Worm (Caenorhabditis elegans) whole organism, young adult: ENCODE results near the gene F55E10.1.

Experiments
- F33H1.4 ChIP-seq: fragments of 200-800 bp; sonication (Bioruptor generic); IDR thresholded peaks from 2 replicates; pipeline ENCODE4 v1.3.6; 2022; ENCODE audit warnings: missing genetic modification reagents, missing genetic modification characterization, missing compliant biosample characterization
- T07F8.4 ChIP-seq: sonication (generic microtip); optimal IDR thresholded peaks from 2 replicates; lab custom pipeline; 2016; ENCODE audit warnings: mild to moderate bottlenecking, missing genetic modification characterization, moderate library complexity, missing compliant biosample characterization
- Y53F4B.3 ChIP-seq: fragments of 200-800 bp; sonication (Bioruptor generic); IDR thresholded peaks from 2 replicates; pipeline ENCODE4 v1.3.6; 2022; ENCODE audit warnings: missing genetic modification reagents, missing genetic modification characterization, missing compliant biosample characterization
- Y56A3A.18 ChIP-seq: fragments of 200-800 bp; sonication (Bioruptor generic); IDR thresholded peaks from 2 replicates; pipeline ENCODE4 v1.3.6; 2022; ENCODE audit warnings: missing genetic modification reagents, missing genetic modification characterization, missing compliant biosample characterization
- Y79H2A.3 ChIP-seq: fragments of 200-800 bp; sonication (Bioruptor generic); conservative IDR thresholded peaks from 2 replicates; pipeline ENCODE4 v1.3.6; 2022; ENCODE audit warnings: missing genetic modification reagents, missing genetic modification characterization, missing compliant biosample characterization
- akir-1 ChIP-seq: fragments of 200-800 bp; sonication (Bioruptor generic); optimal IDR thresholded peaks from 2 replicates; lab custom pipeline; 2018; ENCODE audit warnings: mild to moderate bottlenecking, missing genetic modification characterization, moderate library complexity, missing compliant biosample characterization
- ama-1 ChIP-seq, 3 experiments: fragments of 150-350 bp in 1 of 3; sonication (generic microtip) in 2 of 3; optimal IDR thresholded peaks; 2 replicates each; lab custom pipeline; 2014 to 2018; ENCODE audit warnings: missing biosample characterization in 2 of 3, missing genetic modification characterization in 2 of 3, missing genetic modification reagents in 2 of 3
- attf-6 ChIP-seq: fragments of 200-800 bp; sonication (Bioruptor generic); IDR thresholded peaks from 2 replicates; pipeline ENCODE4 v1.3.6; 2022; ENCODE audit warnings: missing genetic modification reagents, missing genetic modification characterization, missing compliant biosample characterization
- cebp-2 ChIP-seq: fragments of 200-800 bp; sonication (Bioruptor generic); IDR thresholded peaks from 2 replicates; pipeline ENCODE4 v1.3.6; 2022; ENCODE audit warnings: missing genetic modification characterization, missing compliant biosample characterization
- ceh-100 ChIP-seq: fragments of 200-800 bp; sonication (Bioruptor generic); IDR thresholded peaks from 2 replicates; pipeline ENCODE4 v1.3.6; 2022; ENCODE audit warnings: missing genetic modification reagents, missing genetic modification characterization, missing compliant biosample characterization
- ceh-58 ChIP-seq: fragments of 200-800 bp; sonication (Bioruptor generic); IDR thresholded peaks from 2 replicates; pipeline ENCODE4 v1.3.6; 2022; ENCODE audit warnings: missing genetic modification characterization, missing compliant biosample characterization
- ceh-91 ChIP-seq: fragments of 200-800 bp; sonication (Bioruptor generic); IDR thresholded peaks from 2 replicates; pipeline ENCODE4 v1.3.6; 2022; ENCODE audit warnings: missing genetic modification reagents, missing genetic modification characterization, missing compliant biosample characterization
- chd-7 ChIP-seq: sonication (generic microtip); optimal IDR thresholded peaks from 2 replicates; lab custom pipeline; 2016; ENCODE audit warnings: mild to moderate bottlenecking, missing genetic modification characterization, moderate library complexity, missing compliant biosample characterization
- dox-1 ChIP-seq: fragments of 200-800 bp; sonication (Bioruptor generic); IDR thresholded peaks from 2 replicates; pipeline ENCODE4 v1.3.6; 2022; ENCODE audit warnings: missing genetic modification reagents, missing genetic modification characterization, missing compliant biosample characterization
- dpl-1 ChIP-seq: fragments of 150-350 bp; optimal IDR thresholded peaks from 2 replicates; lab custom pipeline; 2014; ENCODE audit warnings: missing biosample characterization, missing genetic modification reagents, missing genetic modification characterization
- efl-1 ChIP-seq: fragments of 150-350 bp; optimal IDR thresholded peaks from 2 replicates; lab custom pipeline; 2014; ENCODE audit warnings: missing biosample characterization, missing genetic modification reagents, missing genetic modification characterization
- fkh-3 ChIP-seq: sonication (generic microtip); optimal IDR thresholded peaks from 2 replicates; lab custom pipeline; 2016; ENCODE audit warnings: mild to moderate bottlenecking, missing genetic modification characterization, missing compliant biosample characterization
- him-1 ChIP-seq: sonication (generic microtip); optimal IDR thresholded peaks from 2 replicates; lab custom pipeline; 2016; ENCODE audit warnings: missing genotype, missing genetic modification reagents, missing genetic modification characterization, missing compliant biosample characterization
- lin-35 ChIP-seq, 3 experiments: fragments of 150-350 bp in 2 of 3; sonication (generic microtip) in 1 of 3; optimal IDR thresholded peaks; 2 replicates each; lab custom pipeline; 2014 to 2018; ENCODE audit warnings: missing biosample characterization in 3 of 3, missing genetic modification characterization in 3 of 3, missing genetic modification reagents in 3 of 3
- lir-1 ChIP-seq: fragments of 200-800 bp; sonication (Bioruptor generic); conservative IDR thresholded peaks from 2 replicates; pipeline ENCODE4 v1.3.6; 2022; ENCODE audit warnings: missing genetic modification reagents, missing genetic modification characterization, missing compliant biosample characterization
- madf-8 ChIP-seq: fragments of 200-800 bp; sonication (Bioruptor generic); conservative IDR thresholded peaks from 2 replicates; pipeline ENCODE4 v1.3.6; 2022; ENCODE audit warnings: missing genetic modification reagents, missing genetic modification characterization, missing compliant biosample characterization
- nfya-2 ChIP-seq: fragments of 200-800 bp; sonication (Bioruptor generic); IDR thresholded peaks from 2 replicates; pipeline ENCODE4 v1.3.6; 2022; ENCODE audit warnings: missing genetic modification reagents, missing genetic modification characterization, missing compliant biosample characterization
- nfyb-1 ChIP-seq: fragments of 200-800 bp; sonication (Bioruptor generic); IDR thresholded peaks from 2 replicates; pipeline ENCODE4 v1.3.6; 2022; ENCODE audit warnings: missing genetic modification reagents, missing genetic modification characterization, missing compliant biosample characterization
- nhr-120 ChIP-seq: fragments of 200-800 bp; sonication (Bioruptor generic); IDR thresholded peaks from 2 replicates; pipeline ENCODE4 v1.3.6; 2022; ENCODE audit warnings: missing genetic modification characterization, missing compliant biosample characterization
- sea-2 ChIP-seq: fragments of 200-800 bp; sonication (Bioruptor generic); IDR thresholded peaks from 2 replicates; pipeline ENCODE4 v1.3.6; 2022; ENCODE audit warnings: missing genetic modification characterization, missing compliant biosample characterization
- snpc-1.1 ChIP-seq: sonication (generic microtip); optimal IDR thresholded peaks from 2 replicates; lab custom pipeline; 2017; ENCODE audit warnings: missing genetic modification characterization, mild to moderate bottlenecking, missing compliant biosample characterization, antibody characterized with exemption, moderate library complexity, missing genotype, missing genetic modification reagents; ENCODE audit not compliant: insufficient read depth
- snpc-3.4 ChIP-seq: sonication (generic microtip); optimal IDR thresholded peaks from 2 replicates; lab custom pipeline; 2017; ENCODE audit warnings: missing genetic modification characterization, mild to moderate bottlenecking, missing compliant biosample characterization, antibody characterized with exemption, moderate library complexity, missing genotype, missing genetic modification reagents
- xnd-1 ChIP-seq: sonication (generic microtip); optimal IDR thresholded peaks from 2 replicates; lab custom pipeline; 2016; ENCODE audit warnings: missing genotype, missing genetic modification reagents, missing genetic modification characterization, missing compliant biosample characterization
- zfh-2 ChIP-seq: fragments of 200-800 bp; sonication (Bioruptor generic); conservative IDR thresholded peaks from 2 replicates; pipeline ENCODE4 v1.3.6; 2022; ENCODE audit warnings: missing genetic modification reagents, missing genetic modification characterization, missing compliant biosample characterization
- ztf-6 ChIP-seq: fragments of 200-800 bp; sonication (Bioruptor generic); IDR thresholded peaks from 2 replicates; pipeline ENCODE4 v1.3.6; 2022; ENCODE audit warnings: missing genetic modification reagents, missing genetic modification characterization, missing compliant biosample characterization

The F55E10.1 gene

DNA sequence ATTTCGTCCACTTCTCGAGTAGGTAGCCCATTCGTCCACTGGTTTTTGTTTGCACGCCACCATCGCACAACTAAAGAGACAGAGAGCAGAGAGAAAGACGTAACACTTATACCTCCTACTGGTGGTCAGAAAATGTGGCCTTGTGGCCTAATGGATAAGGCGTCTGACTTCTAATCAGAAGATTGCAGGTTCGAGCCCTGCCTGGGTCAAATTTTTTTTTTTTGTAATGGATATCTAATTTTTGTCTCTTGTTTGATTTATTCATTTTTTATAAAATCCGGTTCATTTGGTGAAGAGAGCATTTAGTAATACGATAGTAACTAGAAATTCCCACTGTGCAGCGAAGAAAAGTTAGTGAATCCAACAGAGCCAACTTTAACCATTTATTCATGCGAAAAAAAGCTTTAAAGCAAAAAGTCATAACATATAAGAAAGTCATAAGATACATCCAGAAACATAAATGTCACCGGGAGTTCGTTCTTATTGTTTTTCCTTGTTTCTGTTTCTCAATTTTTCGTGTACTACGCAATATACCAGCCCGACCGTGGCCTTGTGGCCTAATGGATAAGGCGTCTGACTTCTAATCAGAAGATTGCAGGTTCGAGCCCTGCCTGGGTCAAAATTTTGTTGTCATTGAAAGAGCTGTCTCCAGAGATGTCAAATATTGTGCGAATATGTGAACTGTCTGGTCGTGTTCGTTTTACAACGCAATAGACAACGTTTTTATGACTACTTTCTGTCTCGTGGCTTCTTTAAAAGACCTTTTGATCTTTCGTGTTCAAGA lies 44.5 kb downstream of the F55E10.1 start (continued):
- TF ChIP-seq chd-7 (tag; lab: Kevin White, UChicago) (peak; percentile 54), akir-1 (GFP tag; lab: Kevin White, UChicago) (no peak), lin-35 (GFP tag; optimal IDR thresholded peaks at IDR 0.05; lab: Kevin White, UChicago) (peak in 1 of 3 experiments; percentile 75), Y79H2A.3 (GFP tag; lab: Robert Waterston, UW) (no peak), cebp-2 (GFP tag; lab: Robert Waterston, UW) (no peak), xnd-1 (tag; lab: Kevin White, UChicago) (no peak), T07F8.4 (tag; lab: Kevin White, UChicago) (no peak), Y56A3A.18 (GFP tag; lab: Robert Waterston, UW) (no peak), ztf-6 (no peak), zfh-2 (GFP tag; lab: Robert Waterston, UW) (no peak)

DNA sequence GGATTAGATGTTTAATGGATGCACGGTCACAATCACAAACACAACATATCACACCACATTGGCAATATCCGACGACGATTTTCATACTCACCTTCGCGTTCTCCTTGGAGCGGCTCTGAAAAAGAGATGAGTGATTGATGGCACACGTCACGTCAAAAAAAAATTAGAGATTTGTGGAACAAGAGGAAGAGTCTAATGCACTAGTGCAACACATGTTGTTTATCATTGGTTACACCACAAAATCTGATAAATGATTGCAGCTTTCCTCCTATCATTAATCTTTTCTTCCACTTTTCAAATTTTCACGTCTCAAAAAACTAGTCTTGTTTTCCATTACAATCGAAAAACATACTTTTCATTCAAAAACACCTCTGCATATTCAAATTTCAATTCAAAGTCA lies 48.7 kb downstream of the F55E10.1 start:
- TF ChIP-seq ceh-91, result no peak
- no peak for TF ChIP-seq dox-1 (GFP tag; lab: Robert Waterston, UW)
- no peak for TF ChIP-seq snpc-1.1 (tag; lab: Kevin White, UChicago)
- TF ChIP-seq, all 124 proteins: peak for 0

DNA sequence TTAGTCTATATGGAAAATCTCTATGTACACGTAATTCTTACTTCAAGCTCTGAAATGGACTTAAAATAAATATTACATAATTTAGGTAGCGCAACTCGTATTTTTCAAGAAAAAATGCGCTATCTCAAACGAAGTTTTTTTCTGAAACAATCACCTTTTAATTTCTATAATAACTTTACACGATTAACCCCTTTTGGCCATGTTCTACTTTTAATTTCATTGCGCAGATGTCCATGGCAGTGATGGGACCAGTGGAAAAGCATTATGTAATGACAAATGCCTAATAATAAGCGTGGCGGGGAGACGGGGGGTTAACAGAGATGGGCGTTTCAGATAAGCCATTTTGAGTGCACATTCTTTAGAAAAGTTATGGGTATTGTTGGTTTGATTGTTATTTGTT lies 49.7 kb downstream of the F55E10.1 start:
- no peak for TF ChIP-seq sea-2 (GFP tag; lab: Robert Waterston, UW)
- TF ChIP-seq lir-1 (GFP tag; lab: Robert Waterston, UW), result no peak
- no peak for TF ChIP-seq efl-1 (GFP tag; lab: Kevin White, UChicago)
- no peak for TF ChIP-seq attf-6 (GFP tag; lab: Robert Waterston, UW)
- no peak for TF ChIP-seq ama-1 (optimal IDR thresholded peaks at IDR 0.05; lab: Kevin White, UChicago)
- TF ChIP-seq ama-1 (GFP tag; optimal IDR thresholded peaks at IDR 0.05; lab: Kevin White, UChicago), result no peak
- TF ChIP-seq fkh-3 (tag; lab: Kevin White, UChicago), result no peak
- TF ChIP-seq ceh-100, result no peak
- no peak for TF ChIP-seq nhr-120 (GFP tag; lab: Robert Waterston, UW)
- TF ChIP-seq Y53F4B.3 (GFP tag; lab: Robert Waterston, UW), result no peak
- TF ChIP-seq him-1 (tag; lab: Kevin White, UChicago), result no peak
- TF ChIP-seq T07F8.4 (tag; lab: Kevin White, UChicago), result no peak
- no peak for TF ChIP-seq snpc-1.1 (tag; lab: Kevin White, UChicago)
- no peak for TF ChIP-seq F33H1.4 (GFP tag; lab: Robert Waterston, UW)
- no peak for TF ChIP-seq nfya-2
- no peak for TF ChIP-seq snpc-3.4
- TF ChIP-seq dpl-1 (GFP tag; lab: Kevin White, UChicago), result no peak
- no peak for TF ChIP-seq ceh-58
- TF ChIP-seq nfyb-1 (GFP tag; lab: Robert Waterston, UW), result no peak
- no peak for TF ChIP-seq madf-8 (GFP tag; lab: Robert Waterston, UW)
